Worm (Caenorhabditis elegans) whole organism, L1 larva: ENCODE results near the gene clec-34.

ENCODE experiments used
- C34B4.2 ChIP-seq: sonication (generic microtip); optimal IDR thresholded peaks from 2 replicates; lab custom pipeline; 2017; ENCODE audit warnings: mild to moderate bottlenecking, missing genetic modification characterization, missing compliant biosample characterization
- Y116A8C.19 ChIP-seq: sonication (generic microtip); optimal IDR thresholded peaks from 2 replicates; lab custom pipeline; 2016; ENCODE audit warnings: missing compliant biosample characterization, missing genetic modification characterization, borderline replicate concordance
- alr-1 ChIP-seq: fragments of 200-800 bp; sonication (Bioruptor generic); optimal IDR thresholded peaks from 2 replicates; lab custom pipeline; 2018; ENCODE audit warnings: borderline replicate concordance, mild to moderate bottlenecking, missing genetic modification characterization, missing compliant biosample characterization
- aly-2 ChIP-seq: fragments of 150-350 bp; optimal IDR thresholded peaks from 2 replicates; lab custom pipeline; 2014; ENCODE audit warnings: missing biosample characterization, missing genetic modification characterization
- ceh-63 ChIP-seq: fragments of 200-800 bp; sonication (Bioruptor generic); optimal IDR thresholded peaks from 2 replicates; lab custom pipeline; 2018; ENCODE audit warnings: mild to moderate bottlenecking, missing genetic modification characterization, missing compliant biosample characterization
- ceh-8 ChIP-seq: fragments of 200-800 bp; sonication (Bioruptor generic); optimal IDR thresholded peaks from 2 replicates; lab custom pipeline; 2018; ENCODE audit warnings: mild to moderate bottlenecking, missing genetic modification characterization, moderate library complexity, missing compliant biosample characterization
- ces-1 ChIP-seq: fragments of 150-350 bp; optimal IDR thresholded peaks from 2 replicates; lab custom pipeline; 2014; ENCODE audit warnings: missing biosample characterization, missing genetic modification reagents, missing genetic modification characterization
- dpl-1 ChIP-seq, 3 experiments: fragments of 150-350 bp in 2 of 3; sonication (generic microtip) in 1 of 3; optimal IDR thresholded peaks; 2 replicates each; lab custom pipeline; 2014 to 2017; ENCODE audit warnings: missing biosample characterization in 3 of 3, missing genetic modification characterization in 3 of 3, missing genetic modification reagents in 3 of 3
- efl-1 ChIP-seq, 4 experiments: fragments of 150-350 bp; optimal IDR thresholded peaks in 3 of 4; peaks in 1 of 4; 1 replicate in 1 of 4; 2 replicates in 3 of 4; lab custom pipeline; 2014; ENCODE audit warnings: missing biosample characterization in 2 of 4, missing genetic modification characterization in 2 of 4, missing genetic modification reagents in 2 of 4
- efl-3 ChIP-seq: fragments of 200-800 bp; sonication (Bioruptor generic); optimal IDR thresholded peaks from 2 replicates; lab custom pipeline; 2018; ENCODE audit warnings: mild to moderate bottlenecking, missing genetic modification characterization, missing compliant biosample characterization
- egl-13 ChIP-seq: sonication (generic microtip); optimal IDR thresholded peaks from 2 replicates; lab custom pipeline; 2016; ENCODE audit warnings: missing genotype, missing genetic modification reagents, missing genetic modification characterization, missing compliant biosample characterization
- elt-3 ChIP-seq, 6 experiments: fragments of 150-350 bp in 1 of 6; sonication (generic microtip); optimal IDR thresholded peaks; 2 replicates each; lab custom pipeline; 2017 to 2018; ENCODE audit warnings: missing biosample characterization in 6 of 6, missing genetic modification characterization in 6 of 6, inconsistent platforms in 1 of 6
- fkh-4 ChIP-seq: sonication (generic microtip); optimal IDR thresholded peaks from 2 replicates; lab custom pipeline; 2016; ENCODE audit warnings: missing compliant biosample characterization, missing genetic modification characterization, borderline replicate concordance
- hlh-17 ChIP-seq: fragments of 200-800 bp; sonication (Bioruptor generic); optimal IDR thresholded peaks from 2 replicates; lab custom pipeline; 2018; ENCODE audit warnings: missing genetic modification characterization, mild to moderate bottlenecking, missing compliant biosample characterization, moderate library complexity, borderline replicate concordance
- isw-1 ChIP-seq: fragments of 200-800 bp; sonication (Bioruptor generic); IDR thresholded peaks from 2 replicates; pipeline ENCODE4 v1.3.6; 2022; ENCODE audit warnings: missing genetic modification characterization, missing compliant biosample characterization
- lin-13 ChIP-seq: fragments of 150-350 bp; optimal IDR thresholded peaks from 2 replicates; lab custom pipeline; 2014; ENCODE audit warnings: missing biosample characterization, missing genetic modification reagents, missing genetic modification characterization
- nhr-12 ChIP-seq: sonication (generic microtip); optimal IDR thresholded peaks from 2 replicates; lab custom pipeline; 2017; ENCODE audit warnings: missing biosample characterization, missing genetic modification characterization
- nhr-19 ChIP-seq: fragments of 200-800 bp; sonication (Bioruptor generic); conservative IDR thresholded peaks from 2 replicates; pipeline ENCODE4 v1.3.6; 2022; ENCODE audit warnings: missing genetic modification characterization, missing compliant biosample characterization
- nhr-237 ChIP-seq: fragments of 150-350 bp; optimal IDR thresholded peaks from 2 replicates; lab custom pipeline; 2014; ENCODE audit warnings: missing biosample characterization, missing genetic modification characterization
- nhr-28 ChIP-seq: fragments of 150-350 bp; optimal IDR thresholded peaks from 2 replicates; lab custom pipeline; 2014; ENCODE audit warnings: missing biosample characterization, missing genetic modification characterization
- nhr-71 ChIP-seq: sonication (generic microtip); optimal IDR thresholded peaks from 2 replicates; lab custom pipeline; 2016; ENCODE audit warnings: mild to moderate bottlenecking, missing genetic modification characterization, moderate library complexity, missing compliant biosample characterization
- nhr-84 ChIP-seq: sonication (generic microtip); optimal IDR thresholded peaks from 2 replicates; lab custom pipeline; 2017; ENCODE audit warnings: missing biosample characterization, missing genetic modification characterization
- nhr-85 ChIP-seq: sonication (generic microtip); peaks from one replicate; lab custom pipeline; 2016; ENCODE audit warnings: missing genetic modification characterization, inconsistent platforms, missing compliant biosample characterization
- pag-3 ChIP-seq: sonication (generic microtip); optimal IDR thresholded peaks from 2 replicates; lab custom pipeline; 2017; ENCODE audit warnings: missing genetic modification characterization, mild to moderate bottlenecking, missing compliant biosample characterization, antibody characterized with exemption, borderline replicate concordance; ENCODE audit not compliant: insufficient read depth
- pax-3 ChIP-seq: fragments of 200-800 bp; sonication (Bioruptor generic); optimal IDR thresholded peaks from 2 replicates; lab custom pipeline; 2018; ENCODE audit warnings: mild to moderate bottlenecking, missing genetic modification characterization, moderate library complexity, missing compliant biosample characterization
- skn-1 ChIP-seq: fragments of 150-350 bp; optimal IDR thresholded peaks from 2 replicates; lab custom pipeline; 2014; ENCODE audit warnings: missing biosample characterization, missing genetic modification characterization
- snu-23 ChIP-seq: sonication (generic microtip); optimal IDR thresholded peaks from 2 replicates; lab custom pipeline; 2016; ENCODE audit warnings: missing genetic modification characterization, missing compliant biosample characterization
- sptf-1 ChIP-seq: fragments of 150-350 bp; optimal IDR thresholded peaks from 2 replicates; lab custom pipeline; 2014; ENCODE audit warnings: missing biosample characterization, missing genetic modification characterization
- sup-37 ChIP-seq: fragments of 200-800 bp; sonication (Bioruptor generic); optimal IDR thresholded peaks from 2 replicates; lab custom pipeline; 2018; ENCODE audit warnings: mild to moderate bottlenecking, missing genetic modification characterization, missing compliant biosample characterization
- tlp-1 ChIP-seq: fragments of 150-350 bp; optimal IDR thresholded peaks from 2 replicates; lab custom pipeline; 2014; ENCODE audit warnings: missing biosample characterization, missing genetic modification characterization
- unc-62 ChIP-seq: fragments of 150-350 bp; optimal IDR thresholded peaks from 2 replicates; lab custom pipeline; 2014; ENCODE audit warnings: missing biosample characterization, missing genetic modification reagents, missing genetic modification characterization
- zip-4 ChIP-seq: fragments of 200-800 bp; sonication (Bioruptor generic); optimal IDR thresholded peaks from 2 replicates; lab custom pipeline; 2018; ENCODE audit warnings: mild to moderate bottlenecking, missing genetic modification characterization, moderate library complexity, missing compliant biosample characterization
- ztf-11 ChIP-seq, 2 experiments: sonication (generic microtip); optimal IDR thresholded peaks; 2 replicates each; lab custom pipeline; 2016 to 2017; ENCODE audit warnings: missing genetic modification characterization in 2 of 2, missing biosample characterization in 1 of 2, missing compliant biosample characterization in 1 of 2
- ztf-4 ChIP-seq: fragments of 150-350 bp; optimal IDR thresholded peaks from 2 replicates; lab custom pipeline; 2014; ENCODE audit warnings: missing biosample characterization, missing genetic modification characterization

Gene clec-34

ce11 chrV:16694538-16694937 lies 41.0 kb upstream of the clec-34 start, which contains the start of gene srz-101:
Gene srz-101, plus strand, starts transcription at chrV:16694838.
- TF ChIP-seq nhr-85 (no peak), snu-23 (GFP tag; lab: Kevin White, UChicago) (no peak), pax-3 (tag; lab: Kevin White, UChicago) (no peak), sptf-1 (tag; lab: Kevin White, UChicago) (no peak), alr-1 (tag; lab: Kevin White, UChicago) (no peak), ceh-8 (GFP tag; lab: Kevin White, UChicago) (no peak), nhr-12 (no peak), lin-13 (no peak), zip-4 (GFP tag; lab: Kevin White, UChicago) (no peak), Y116A8C.19 (tag; lab: Kevin White, UChicago) (no peak), ces-1 (GFP tag; lab: Kevin White, UChicago) (no peak), elt-3 (tag; optimal IDR thresholded peaks at IDR 0.05; lab: Kevin White, UChicago) (no peak), tlp-1 (no peak)

- TF ChIP-seq elt-3 (tag; optimal IDR thresholded peaks at IDR 0.05; lab: Kevin White, UChicago) (no peak), efl-1 (optimal IDR thresholded peaks at IDR 0.05; lab: Kevin White, UChicago) (no peak), efl-1 (GFP tag; optimal IDR thresholded peaks at IDR 0.05 in 1 of 2; lab: Kevin White, UChicago) (peak in 1 of 2 experiments; percentile 79)
These were observed 40.1 kb upstream of the clec-34 start for ce11 chrV:16695499-16695898.

ce11 chrV:16697178-16697577 lies 38.4 kb upstream of the clec-34 start, which contains the start of gene srw-41:
Gene srw-41, plus strand, starts transcription at chrV:16697478.
- no peak for TF ChIP-seq snu-23 (GFP tag; lab: Kevin White, UChicago)
- TF ChIP-seq sup-37 (GFP tag; lab: Kevin White, UChicago) = no peak
- no peak for TF ChIP-seq ztf-11 (tag; optimal IDR thresholded peaks at IDR 0.05; lab: Kevin White, UChicago)
- no peak for TF ChIP-seq unc-62 (GFP tag; lab: Kevin White, UChicago)
- TF ChIP-seq dpl-1 (GFP tag; optimal IDR thresholded peaks at IDR 0.05; lab: Kevin White, UChicago) = no peak
- TF ChIP-seq efl-1 (optimal IDR thresholded peaks at IDR 0.05; lab: Kevin White, UChicago) = no peak
- no peak for TF ChIP-seq efl-1 (GFP tag; optimal IDR thresholded peaks at IDR 0.05 in 1 of 2; lab: Kevin White, UChicago)
- no peak for TF ChIP-seq nhr-84 (tag; lab: Kevin White, UChicago)
- TF ChIP-seq nhr-71 (tag; lab: Kevin White, UChicago) = no peak
- TF ChIP-seq ztf-4 = no peak
- TF ChIP-seq nhr-85 = no peak
- TF ChIP-seq ceh-8 (GFP tag; lab: Kevin White, UChicago) = no peak
- no peak for TF ChIP-seq skn-1 (tag; lab: Kevin White, UChicago)
- TF ChIP-seq C34B4.2 = no peak
- no peak for TF ChIP-seq nhr-19 (GFP tag; lab: Robert Waterston, UW)
- no peak for TF ChIP-seq ceh-63

- TF ChIP-seq efl-3 (GFP tag; lab: Kevin White, UChicago) (no peak), hlh-17 (GFP tag; lab: Kevin White, UChicago) (no peak), nhr-237 (tag; lab: Kevin White, UChicago) (no peak), efl-1 (optimal IDR thresholded peaks at IDR 0.05; lab: Kevin White, UChicago) (no peak), efl-1 (GFP tag; optimal IDR thresholded peaks at IDR 0.05 in 1 of 2; lab: Kevin White, UChicago) (peak in 1 of 2 experiments; percentile 85), isw-1 (GFP tag; lab: Robert Waterston, UW) (no peak), nhr-28 (tag; lab: Kevin White, UChicago) (no peak)
These were observed 35.8 kb upstream of the clec-34 start, which contains the start of gene Y70C5C.1 for ce11 chrV:16699752-16700259. Gene Y70C5C.1, plus strand, starts transcription at chrV:16700209.

ce11 chrV:16706549-16706948 lies 29.0 kb upstream of the clec-34 start, which contains the start of gene clec-9:
Gene clec-9, minus strand, starts transcription at chrV:16706649.
- TF ChIP-seq elt-3 (tag; optimal IDR thresholded peaks at IDR 0.05; lab: Kevin White, UChicago) = no peak
- no peak for TF ChIP-seq aly-2
- no peak for TF ChIP-seq pag-3
- TF ChIP-seq fkh-4 = no peak
- no peak for TF ChIP-seq egl-13 (tag; lab: Kevin White, UChicago)
